Worm (Caenorhabditis elegans) whole organism, L4/young adult: ENCODE results near the gene znf-782.

Source experiments
- W03F9.2 ChIP-seq: fragments of 150-350 bp; optimal IDR thresholded peaks from 2 replicates; lab custom pipeline; 2014; ENCODE audit warnings: missing biosample characterization, missing genetic modification characterization
- dao-5 ChIP-seq: sonication (generic microtip); optimal IDR thresholded peaks from 2 replicates; lab custom pipeline; 2016; ENCODE audit warnings: missing genotype, missing genetic modification characterization, moderate library complexity, missing compliant biosample characterization
- him-1 ChIP-seq: sonication (generic microtip); optimal IDR thresholded peaks from 2 replicates; lab custom pipeline; 2016; ENCODE audit warnings: missing genotype, missing genetic modification reagents, missing genetic modification characterization, missing compliant biosample characterization

DNA sequence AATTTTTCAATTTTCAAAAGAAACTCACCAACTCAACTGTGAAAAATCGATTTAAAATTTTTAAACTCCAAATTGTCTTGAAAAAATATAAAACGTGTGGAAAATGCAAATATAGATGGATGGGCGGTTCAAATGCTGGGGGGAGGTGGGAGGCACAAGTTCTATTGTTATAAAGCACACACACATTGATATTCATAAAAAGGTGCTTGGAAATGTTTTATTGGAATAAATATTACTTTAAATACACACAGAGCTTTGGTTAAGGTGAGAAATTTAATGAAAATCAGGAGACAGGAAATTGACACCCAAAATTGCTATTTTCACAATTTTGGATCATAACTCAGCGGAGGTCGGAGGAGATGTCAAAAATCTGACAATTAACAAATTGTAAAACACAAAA, 23.0 kb downstream of the znf-782 start, which contains the start of gene Y55F3AM.11:
- TF ChIP-seq him-1 (no peak), dao-5 (tag; lab: Kevin White, UChicago) (no peak), W03F9.2 (no peak)
